Fruit fly (Drosophila melanogaster): Measurements from ENCODE around the gene IntS12.
A peak's percentile ranks its signal among the peaks of the same experiment; 100 is the strongest.

The IntS12 gene

DNA sequence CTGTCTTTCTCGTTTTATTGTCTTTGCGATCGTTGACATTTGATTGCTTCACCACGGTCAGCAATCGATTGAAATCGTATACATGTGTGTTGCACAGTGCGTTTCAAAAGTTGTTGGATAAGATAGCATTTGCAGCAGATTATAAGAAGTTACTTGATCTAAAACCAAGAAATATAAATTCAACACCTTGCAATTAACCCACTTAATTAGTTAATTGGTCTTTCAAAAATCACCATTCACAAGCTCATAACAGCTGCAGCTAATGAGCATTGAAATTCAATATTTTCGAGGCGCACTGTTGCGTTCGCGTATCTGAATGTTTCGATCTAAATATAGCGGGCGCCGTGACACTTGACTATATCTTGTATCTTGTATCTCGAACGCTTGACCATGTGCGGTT lies 29.6 kb downstream of the IntS12 start (continued):
- no peak for TF ChIP-seq CG8319 (GFP tag; optimal IDR thresholded peaks at IDR 0.05)
- TF ChIP-seq ss (GFP tag; optimal IDR thresholded peaks at IDR 0.05), result peak in 1 of 2 experiments; percentile 16
- peak; percentile 54 for TF ChIP-seq fd59A (GFP tag; optimal IDR thresholded peaks at IDR 0.05)
- peak; percentile 9 for TF ChIP-seq CG6854 (GFP tag; optimal IDR thresholded peaks at IDR 0.05)
- peak; percentile 10 for TF ChIP-seq fkh (GFP tag; optimal IDR thresholded peaks at IDR 0.05)
- TF ChIP-seq Eip93F (GFP tag; optimal IDR thresholded peaks at IDR 0.05), result no peak
- peak; percentile 74 for TF ChIP-seq svp (GFP tag)
- peak; percentile 56 for TF ChIP-seq CG34406 (GFP tag; optimal IDR thresholded peaks at IDR 0.05)
- peak; percentile 64 for TF ChIP-seq CG32006 (GFP tag; optimal IDR thresholded peaks at IDR 0.05)
- TF ChIP-seq Sox14 (GFP tag; optimal IDR thresholded peaks at IDR 0.05), result peak; percentile 66
- peak; percentile 63 for TF ChIP-seq esn (GFP tag; optimal IDR thresholded peaks at IDR 0.05)
- peak; percentile 69 for TF ChIP-seq CG6792 (GFP tag; optimal IDR thresholded peaks at IDR 0.05)
- TF ChIP-seq CG4318 (GFP tag; optimal IDR thresholded peaks at IDR 0.05), result peak; percentile 25
- TF ChIP-seq CG11762 (GFP tag; optimal IDR thresholded peaks at IDR 0.05; ENCODE audit: insufficient read depth), result no peak
- TF ChIP-seq CG11902 (GFP tag; optimal IDR thresholded peaks at IDR 0.05), result no peak

DNA sequence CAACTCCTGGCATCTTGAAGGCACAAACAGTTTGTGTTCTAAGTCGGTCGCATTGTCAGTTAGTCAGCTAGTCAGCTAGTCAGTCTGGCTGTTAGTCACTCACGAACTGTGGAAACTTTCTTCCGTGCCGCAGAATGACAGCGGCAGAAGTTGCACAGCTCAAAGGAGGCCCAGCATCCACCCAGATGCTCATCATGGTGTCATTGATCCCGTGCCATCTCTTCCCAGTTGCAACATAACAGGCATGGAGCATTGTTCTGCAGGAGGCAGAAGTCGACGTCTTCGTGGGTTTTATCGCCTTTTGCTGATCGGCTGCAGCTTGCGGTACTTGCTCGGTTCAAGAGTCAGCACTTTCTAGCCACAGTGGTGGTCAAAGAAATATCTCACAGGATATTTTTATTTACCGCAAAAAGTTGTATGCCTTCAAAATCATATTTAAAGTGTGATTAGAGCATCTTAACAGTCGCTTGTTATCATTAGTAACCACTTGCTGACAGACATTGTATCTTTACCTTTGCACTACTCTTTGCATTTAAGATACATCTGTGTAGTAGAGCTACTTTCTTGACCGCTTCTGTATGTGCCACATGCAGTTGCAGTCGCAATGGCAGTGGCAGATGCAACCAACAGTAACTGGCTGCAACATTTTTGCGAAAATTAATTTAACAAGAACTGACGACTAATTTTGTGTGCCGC lies 30.6 kb downstream of the IntS12 start:
- peak; percentile 17 for TF ChIP-seq CG7368 (GFP tag; optimal IDR thresholded peaks at IDR 0.05)
- TF ChIP-seq pdm3 (GFP tag; optimal IDR thresholded peaks at IDR 0.05), result peak; percentile 44
- peak; percentile 33; the same call in 1 of the 3 replicates for TF ChIP-seq eg (GFP tag; IDR thresholded peaks at IDR 0.05)
- peak; percentile 42 for TF ChIP-seq Ets96B (tag; optimal IDR thresholded peaks at IDR 0.05)
- peak; percentile 37 for TF ChIP-seq CG4318 (GFP tag; optimal IDR thresholded peaks at IDR 0.05)
- peak; percentile 4 for TF ChIP-seq CG11762 (GFP tag; optimal IDR thresholded peaks at IDR 0.05; ENCODE audit: insufficient read depth)
- TF ChIP-seq CG11902 (GFP tag; optimal IDR thresholded peaks at IDR 0.05), result peak; percentile 4
- TF ChIP-seq Eip93F (GFP tag; optimal IDR thresholded peaks at IDR 0.05), result no peak
- TF ChIP-seq CG10669 (GFP tag; optimal IDR thresholded peaks at IDR 0.05), result peak; percentile 11
- no peak for TF ChIP-seq fd59A (GFP tag; optimal IDR thresholded peaks at IDR 0.05)
- TF ChIP-seq acj6 (GFP tag; optimal IDR thresholded peaks at IDR 0.05), result peak; percentile 55
- TF ChIP-seq achi (GFP tag; optimal IDR thresholded peaks at IDR 0.05), result peak; percentile 53
- TF ChIP-seq OdsH (GFP tag; optimal IDR thresholded peaks at IDR 0.05), result peak; percentile 47
- peak; percentile 52 for TF ChIP-seq topi (GFP tag; optimal IDR thresholded peaks at IDR 0.05)
- peak; percentile 3 for TF ChIP-seq dac (GFP tag; optimal IDR thresholded peaks at IDR 0.05)
- no peak for TF ChIP-seq Blimp-1 (GFP tag; optimal IDR thresholded peaks at IDR 0.05)
- TF ChIP-seq CG9139 (GFP tag; optimal IDR thresholded peaks at IDR 0.05), result no peak
- TF ChIP-seq CG6276 (GFP tag; optimal IDR thresholded peaks at IDR 0.05), result peak; percentile 35
- no peak for TF ChIP-seq Hr38 (GFP tag; optimal IDR thresholded peaks at IDR 0.05)
- TF ChIP-seq CG6792 (GFP tag; optimal IDR thresholded peaks at IDR 0.05), result peak; percentile 38
- TF ChIP-seq CG6854 (GFP tag; optimal IDR thresholded peaks at IDR 0.05), result no peak
- no peak for TF ChIP-seq CG3032 (tag; optimal IDR thresholded peaks at IDR 0.05)
- peak; percentile 14 for TF ChIP-seq CG1621 (tag; optimal IDR thresholded peaks at IDR 0.05)
- TF ChIP-seq CG16779 (tag; optimal IDR thresholded peaks at IDR 0.05), result no peak
- peak; percentile 55 for TF ChIP-seq Smox (GFP tag; optimal IDR thresholded peaks at IDR 0.05)
- peak; percentile 51 for TF ChIP-seq Sox102F (GFP tag; optimal IDR thresholded peaks at IDR 0.05)
- peak; percentile 17 for TF ChIP-seq spab (GFP tag; optimal IDR thresholded peaks at IDR 0.05)
- TF ChIP-seq Ets21C (GFP tag; optimal IDR thresholded peaks at IDR 0.05), result peak; percentile 28
- peak; percentile 8 for TF ChIP-seq Hr4 (GFP tag; optimal IDR thresholded peaks at IDR 0.05)
- TF ChIP-seq CG6808 (GFP tag; optimal IDR thresholded peaks at IDR 0.05), result no peak
- no peak for TF ChIP-seq fkh (GFP tag; optimal IDR thresholded peaks at IDR 0.05)
- peak; percentile 81 for TF ChIP-seq Eip78C (GFP tag)
- peak; percentile 68 for TF ChIP-seq esn (GFP tag; optimal IDR thresholded peaks at IDR 0.05)
- peak; percentile 31; the same call in 1 of the 2 replicates for TF ChIP-seq Gug (GFP tag; IDR thresholded peaks at IDR 0.05)
- TF ChIP-seq CG8119 (GFP tag; IDR thresholded peaks at IDR 0.05), result peak; percentile 67
- no peak for TF ChIP-seq CG11294 (GFP tag; IDR thresholded peaks at IDR 0.05)
- peak; percentile 45 for TF ChIP-seq Eip75B (GFP tag; optimal IDR thresholded peaks at IDR 0.05)
- TF ChIP-seq fd85E (GFP tag; optimal IDR thresholded peaks at IDR 0.05), result no peak
- TF ChIP-seq CG15336 (GFP tag; IDR thresholded peaks at IDR 0.05), result peak; percentile 62
- TF ChIP-seq Hr39 (GFP tag; optimal IDR thresholded peaks at IDR 0.05), result peak; percentile 54
- TF ChIP-seq CG32006 (GFP tag; optimal IDR thresholded peaks at IDR 0.05), result peak; percentile 70
- peak; percentile 37 for TF ChIP-seq vri (GFP tag; optimal IDR thresholded peaks at IDR 0.05)
- peak; percentile 20 for TF ChIP-seq CG34406 (GFP tag; optimal IDR thresholded peaks at IDR 0.05)

Measured in whole organism, prepupa.